Fruit fly (Drosophila melanogaster): Measurements from ENCODE around the gene CG18273.

The CG18273 gene

dm6 chrX:529724-530603, 42.6 kb upstream of the CG18273 start, which contains the start of the genes CG4293 and Appl (continued):
- no peak for TF ChIP-seq CG7372 (GFP tag; IDR thresholded peaks at IDR 0.05)
- peak; percentile 42 for TF ChIP-seq Med (GFP tag)
- no peak for TF ChIP-seq chn (GFP tag; optimal IDR thresholded peaks at IDR 0.05)
- TF ChIP-seq CG17359 (tag; optimal IDR thresholded peaks at IDR 0.05): no peak
- peak; percentile 90 for TF ChIP-seq Lhr (GFP tag; optimal IDR thresholded peaks at IDR 0.05)
- TF ChIP-seq CG7928 (GFP tag; optimal IDR thresholded peaks at IDR 0.05): no peak
- TF ChIP-seq CG10267 (tag; optimal IDR thresholded peaks at IDR 0.05): peak; percentile 51
- TF ChIP-seq CG42726 (GFP tag; IDR thresholded peaks at IDR 0.05; ENCODE audit: partially characterized antibody): peak; percentile 46; the same call in 1 of the 2 replicates
- no peak for TF ChIP-seq Stat92E (GFP tag; optimal IDR thresholded peaks at IDR 0.05)
- no peak for TF ChIP-seq Sry-β (GFP tag; optimal IDR thresholded peaks at IDR 0.05)
- TF ChIP-seq sc (optimal IDR thresholded peaks at IDR 0.05): no peak
- no peak for TF ChIP-seq sc (GFP tag; optimal IDR thresholded peaks at IDR 0.05)
- TF ChIP-seq CG3407 (GFP tag; optimal IDR thresholded peaks at IDR 0.05): no peak
- peak; percentile 38; the same call in 1 of the 2 replicates for TF ChIP-seq Scr (GFP tag; IDR thresholded peaks at IDR 0.05; ENCODE audit: partially characterized antibody)
- no peak for TF ChIP-seq CG7963 (GFP tag; IDR thresholded peaks at IDR 0.05; ENCODE audit: partially characterized antibody)
- TF ChIP-seq CG6765 (GFP tag; optimal IDR thresholded peaks at IDR 0.05): no peak
- TF ChIP-seq nmo (GFP tag; optimal IDR thresholded peaks at IDR 0.05): peak; percentile 36
- no peak for TF ChIP-seq exex (tag; optimal IDR thresholded peaks at IDR 0.05)
- TF ChIP-seq ac (GFP tag; optimal IDR thresholded peaks at IDR 0.05): no peak
- TF ChIP-seq trh (GFP tag; optimal IDR thresholded peaks at IDR 0.05): no peak
- no peak for TF ChIP-seq ara (GFP tag; IDR thresholded peaks at IDR 0.05)
- TF ChIP-seq pfk (GFP tag; optimal IDR thresholded peaks at IDR 0.05): no peak
- no peak for TF ChIP-seq CG17568 (GFP tag; optimal IDR thresholded peaks at IDR 0.05)
- TF ChIP-seq Aef1 (GFP tag; IDR thresholded peaks at IDR 0.05): no peak
- TF ChIP-seq corto (GFP tag; optimal IDR thresholded peaks at IDR 0.05): no peak
- no peak for TF ChIP-seq CG4707 (GFP tag; optimal IDR thresholded peaks at IDR 0.05)
- TF ChIP-seq zfh1 (GFP tag; IDR thresholded peaks at IDR 0.05): no peak
- TF ChIP-seq CG6175 (GFP tag; IDR thresholded peaks at IDR 0.05): no peak
- TF ChIP-seq CG14014 (GFP tag; IDR thresholded peaks at IDR 0.05): no peak
- no peak for TF ChIP-seq ftz-f1 (GFP tag; optimal IDR thresholded peaks at IDR 0.05)
- TF ChIP-seq CG7357 (GFP tag; IDR thresholded peaks at IDR 0.05): no peak
- peak; percentile 51 for TF ChIP-seq phol (tag; optimal IDR thresholded peaks at IDR 0.05)
- TF ChIP-seq jumu (GFP tag; optimal IDR thresholded peaks at IDR 0.05): no peak
- no peak for TF ChIP-seq CG15601 (tag; optimal IDR thresholded peaks at IDR 0.05)
- TF ChIP-seq Asciz (GFP tag; optimal IDR thresholded peaks at IDR 0.05): no peak
- TF ChIP-seq unc-4 (GFP tag; IDR thresholded peaks at IDR 0.05; ENCODE audit: partially characterized antibody): 0 out of 2 replicates have a peak, but pooled peaks have one; percentile 21
- no peak for TF ChIP-seq sqz (GFP tag; optimal IDR thresholded peaks at IDR 0.05)
- no peak for TF ChIP-seq CG31441 (GFP tag; IDR thresholded peaks at IDR 0.05)
- TF ChIP-seq sima (GFP tag; optimal IDR thresholded peaks at IDR 0.05): no peak
- TF ChIP-seq Ada2b (GFP tag; IDR thresholded peaks at IDR 0.05): no peak
- no peak for TF ChIP-seq Hr3 (GFP tag; optimal IDR thresholded peaks at IDR 0.05)
- TF ChIP-seq CG4854 (GFP tag; optimal IDR thresholded peaks at IDR 0.05): no peak
- TF ChIP-seq hbn (GFP tag; IDR thresholded peaks at IDR 0.05; ENCODE audit: partially characterized antibody): no peak
- TF ChIP-seq CrebB (tag; optimal IDR thresholded peaks at IDR 0.05): no peak
- TF ChIP-seq CG11504 (tag; optimal IDR thresholded peaks at IDR 0.05): peak; percentile 11
- TF ChIP-seq CHES-1-like (GFP tag; optimal IDR thresholded peaks at IDR 0.05): peak; percentile 23
- TF ChIP-seq toy (GFP tag; IDR thresholded peaks at IDR 0.05): no peak
- peak; percentile 38; the same call in 1 of the 2 replicates for TF ChIP-seq Dref (GFP tag; IDR thresholded peaks at IDR 0.05)

Data from whole organism, embryonic.